Worm (Caenorhabditis elegans): ENCODE results near the gene mlc-7.

The mlc-7 gene

ce11 chrIII:13768074-13768662 lies 16.9 kb downstream of the mlc-7 start, which contains the start of gene rml-1 (continued):
- TF ChIP-seq F52B5.7 (tag; optimal IDR thresholded peaks at IDR 0.05), result no peak
- TF ChIP-seq B0035.1 (tag; optimal IDR thresholded peaks at IDR 0.05), result no peak
- TF ChIP-seq zim-3 (tag; optimal IDR thresholded peaks at IDR 0.05), result no peak
- 0 out of 2 replicates have a peak, but pooled peaks have one; percentile 58 for TF ChIP-seq hsf-1 (GFP tag; IDR thresholded peaks at IDR 0.05)

- no peak for TF ChIP-seq mel-28 (tag; optimal IDR thresholded peaks at IDR 0.05; ENCODE audit: borderline replicate concordance)
- no peak for TF ChIP-seq T26A5.8 (tag; optimal IDR thresholded peaks at IDR 0.05)
- no peak for TF ChIP-seq F49E8.2 (tag; optimal IDR thresholded peaks at IDR 0.05; ENCODE audit: insufficient read depth)
- TF ChIP-seq Y56A3A.18 (GFP tag; IDR thresholded peaks at IDR 0.05), result no peak
- no peak for TF ChIP-seq nhr-179 (tag; optimal IDR thresholded peaks at IDR 0.05)
- no peak for TF ChIP-seq K11D2.4 (GFP tag; IDR thresholded peaks at IDR 0.05)
- no peak for TF ChIP-seq snpc-3.4 (tag; optimal IDR thresholded peaks at IDR 0.05)
- no peak for TF ChIP-seq unc-130 (GFP tag; optimal IDR thresholded peaks at IDR 0.05)
- no peak for TF ChIP-seq F10E7.11 (tag; optimal IDR thresholded peaks at IDR 0.05)
- TF ChIP-seq sea-2 (GFP tag; IDR thresholded peaks at IDR 0.05), result no peak
- TF ChIP-seq snpc-1.3 (tag; optimal IDR thresholded peaks at IDR 0.05; ENCODE audit: insufficient read depth), result no peak
- TF ChIP-seq gei-17 (GFP tag; optimal IDR thresholded peaks at IDR 0.05), result no peak
- no peak for TF ChIP-seq dpff-1 (tag; optimal IDR thresholded peaks at IDR 0.05)
- no peak for TF ChIP-seq B0019.2 (GFP tag; conservative IDR thresholded peaks at IDR 0.05)
- TF ChIP-seq chd-7 (tag; optimal IDR thresholded peaks at IDR 0.05), result no peak
- no peak for TF ChIP-seq hrde-1 (tag; optimal IDR thresholded peaks at IDR 0.05; ENCODE audit: borderline replicate concordance)
- no peak for TF ChIP-seq D2030.7 (GFP tag; IDR thresholded peaks at IDR 0.05)
Observed at ce11 chrIII:13770017-13770416, 18.8 kb downstream of the mlc-7 start.

- TF ChIP-seq F33H1.4 (GFP tag; IDR thresholded peaks at IDR 0.05), result no peak; the same call in 1 of the 2 replicates
- peak; percentile 22; the same call in 1 of the 2 replicates for TF ChIP-seq hmg-1.2 (GFP tag; IDR thresholded peaks at IDR 0.05)
- TF ChIP-seq ets-4 (GFP tag; optimal IDR thresholded peaks at IDR 0.05), result no peak
- TF ChIP-seq F49E8.2 (tag; optimal IDR thresholded peaks at IDR 0.05; ENCODE audit: insufficient read depth), result no peak
- TF ChIP-seq F57C9.4 (tag; optimal IDR thresholded peaks at IDR 0.05), result no peak
- TF ChIP-seq unc-62 (GFP tag; optimal IDR thresholded peaks at IDR 0.05), result no peak
- TF ChIP-seq ekl-4 (GFP tag; IDR thresholded peaks at IDR 0.05), result no peak
- TF ChIP-seq F22D6.2 (tag; optimal IDR thresholded peaks at IDR 0.05), result no peak
- no peak for TF ChIP-seq ceh-58 (GFP tag; IDR thresholded peaks at IDR 0.05)
- peak; percentile 98 for TF ChIP-seq madf-3 (GFP tag; IDR thresholded peaks at IDR 0.05)
- TF ChIP-seq lin-54 (GFP tag; optimal IDR thresholded peaks at IDR 0.05), result peak; percentile 58
- TF ChIP-seq F23B12.7 (tag; optimal IDR thresholded peaks at IDR 0.05; ENCODE audit: insufficient read depth), result peak; percentile 27
- peak; percentile 6 for TF ChIP-seq lsl-1 (GFP tag; optimal IDR thresholded peaks at IDR 0.05)
- no peak for TF ChIP-seq nhr-120 (GFP tag; IDR thresholded peaks at IDR 0.05)
- no peak for TF ChIP-seq ztf-28 (GFP tag; IDR thresholded peaks at IDR 0.05)
- TF ChIP-seq efl-1 (GFP tag; optimal IDR thresholded peaks at IDR 0.05), result peak; percentile 36
- TF ChIP-seq rpc-1 (optimal IDR thresholded peaks at IDR 0.05), result no peak
- no peak for TF ChIP-seq rpc-1 (tag; optimal IDR thresholded peaks at IDR 0.05)
- peak; percentile 83 for TF ChIP-seq mcd-1 (GFP tag; IDR thresholded peaks at IDR 0.05)
- TF ChIP-seq C17E4.6 (GFP tag; IDR thresholded peaks at IDR 0.05), result no peak
- no peak for TF ChIP-seq snpc-4 (GFP tag; optimal IDR thresholded peaks at IDR 0.05)
- TF ChIP-seq snpc-4 (tag; optimal IDR thresholded peaks at IDR 0.05), result peak in 1 of 4 experiments; percentile 40
- TF ChIP-seq snpc-3.4 (tag; optimal IDR thresholded peaks at IDR 0.05), result peak; percentile 14
- peak; percentile 63 for TF ChIP-seq D2030.7 (GFP tag; IDR thresholded peaks at IDR 0.05)
- no peak for TF ChIP-seq nfyb-1 (GFP tag; IDR thresholded peaks at IDR 0.05)
Observed at ce11 chrIII:13771145-13771544, 19.9 kb downstream of the mlc-7 start, which contains the start of the genes cyk-4 and pdr-1. Gene cyk-4, minus strand, starts transcription at chrIII:13771224. Gene pdr-1, plus strand, starts transcription at chrIII:13771513.
